Worm (Caenorhabditis elegans) whole organism, L1 larva: Measurements from ENCODE around the gene F59B10.5.

ENCODE experiments used
- aly-2 ChIP-seq: fragments of 150-350 bp; optimal IDR thresholded peaks from 2 replicates; lab custom pipeline; 2014; ENCODE audit warnings: missing biosample characterization, missing genetic modification characterization
- ama-1 ChIP-seq: fragments of 150-350 bp; optimal IDR thresholded peaks from 2 replicates; lab custom pipeline; 2014
- mdl-1 ChIP-seq, 2 experiments: fragments of 150-350 bp; optimal IDR thresholded peaks; 2 replicates each; lab custom pipeline; 2014 to 2017; ENCODE audit warnings: missing biosample characterization in 2 of 2, missing genetic modification characterization in 2 of 2, inconsistent platforms in 1 of 2
- nhr-28 ChIP-seq: fragments of 150-350 bp; optimal IDR thresholded peaks from 2 replicates; lab custom pipeline; 2014; ENCODE audit warnings: missing biosample characterization, missing genetic modification characterization
- unc-30 ChIP-seq: sonication (generic microtip); optimal IDR thresholded peaks from 2 replicates; lab custom pipeline; 2017; ENCODE audit warnings: missing biosample characterization, missing genetic modification characterization

- TF ChIP-seq nhr-28 (no peak), unc-30 (no peak), aly-2 (tag; lab: Kevin White, UChicago) (no peak), mdl-1 (tag; optimal IDR thresholded peaks at IDR 0.05; lab: Kevin White, UChicago) (peak in 1 of 2 experiments; percentile 83), ama-1 (no peak)
These were observed 20.9 kb downstream of the F59B10.5 start, which contains the start of gene myrf-1 for ce11 chrII:10502491-10503063.
